Worm (Caenorhabditis elegans): Measurements from ENCODE around the gene ZC239.5.

DNA sequence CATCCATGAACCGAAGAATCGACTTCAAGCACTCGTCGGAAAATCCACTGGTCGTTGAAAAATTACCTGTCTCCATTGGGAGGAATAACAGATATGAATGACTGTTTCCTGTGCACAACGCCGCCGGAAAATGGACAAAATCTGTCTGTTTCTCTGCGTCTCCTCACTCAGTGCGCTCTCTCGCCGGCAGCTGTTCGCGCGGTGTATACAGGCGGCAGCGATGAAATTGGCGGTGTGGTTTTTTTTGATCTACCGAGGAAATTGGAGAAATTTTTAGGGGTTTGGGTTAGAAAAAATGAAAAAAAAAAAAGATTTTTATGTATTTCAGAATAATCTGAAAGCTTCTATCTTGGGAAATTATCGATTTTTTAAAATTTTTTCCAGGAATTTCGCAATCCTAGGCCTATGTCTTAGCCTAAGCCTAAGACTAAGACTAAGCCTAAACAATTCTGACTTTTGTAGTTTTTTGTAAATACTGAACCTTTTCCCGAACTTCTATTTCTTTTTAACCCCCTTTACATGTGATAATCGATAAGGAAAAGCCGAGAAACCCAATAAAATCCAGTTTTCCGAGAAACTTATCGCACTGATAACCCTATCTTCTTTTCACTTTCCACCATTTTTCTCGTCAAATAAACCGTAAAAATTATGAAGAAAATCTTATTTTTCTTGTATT, 37.7 kb downstream of the ZC239.5 start, which contains the start of the genes fbxc-50 and C17F4.2:
- TF ChIP-seq mes-4 (tag; optimal IDR thresholded peaks at IDR 0.05) (no peak), nhr-120 (GFP tag; IDR thresholded peaks at IDR 0.05) (no peak), madf-10 (tag; optimal IDR thresholded peaks at IDR 0.05) (no peak), snpc-1.3 (tag; optimal IDR thresholded peaks at IDR 0.05; ENCODE audit: insufficient read depth) (no peak), Y53F4B.3 (GFP tag; IDR thresholded peaks at IDR 0.05) (no peak), dpl-1 (GFP tag; optimal IDR thresholded peaks at IDR 0.05) (peak; percentile 58), nhr-80 (tag; optimal IDR thresholded peaks at IDR 0.05) (no peak), T07F8.4 (tag; optimal IDR thresholded peaks at IDR 0.05) (no peak), lin-54 (GFP tag; optimal IDR thresholded peaks at IDR 0.05) (no peak), him-1 (tag; optimal IDR thresholded peaks at IDR 0.05) (no peak), pha-4 (tag; optimal IDR thresholded peaks at IDR 0.05) (no peak), unc-62 (GFP tag; optimal IDR thresholded peaks at IDR 0.05) (no peak)
